Worm (Caenorhabditis elegans) whole organism, young adult: ENCODE results near the gene Y43F8B.25.
"Not testable (repeated sequence)": the region's sequence is repeated elsewhere in the genome, so short reads cannot be mapped to it uniquely, and the experiment has no call there.

Source experiments
- B0261.1 ChIP-seq: sonication (generic microtip); optimal IDR thresholded peaks from 2 replicates; lab custom pipeline; 2016; ENCODE audit warnings: mild to moderate bottlenecking, missing genetic modification characterization, moderate library complexity, missing compliant biosample characterization
- B0336.3 ChIP-seq: fragments of 200-800 bp; sonication (Bioruptor generic); IDR thresholded peaks from 2 replicates; pipeline ENCODE4 v1.3.6; 2022; ENCODE audit warnings: missing genetic modification characterization, missing compliant biosample characterization
- C17E4.6 ChIP-seq: fragments of 200-800 bp; sonication (Bioruptor generic); IDR thresholded peaks from 2 replicates; pipeline ENCODE4 v1.3.6; 2022; ENCODE audit warnings: missing genetic modification reagents, missing genetic modification characterization, missing compliant biosample characterization
- D2030.7 ChIP-seq: fragments of 200-800 bp; sonication (Bioruptor generic); IDR thresholded peaks from 2 replicates; pipeline ENCODE4 v1.3.6; 2022; ENCODE audit warnings: missing genetic modification reagents, missing genetic modification characterization, missing compliant biosample characterization
- F37B4.10 ChIP-seq: fragments of 200-800 bp; sonication (Bioruptor generic); IDR thresholded peaks from 2 replicates; pipeline ENCODE4 v1.3.6; 2022; ENCODE audit warnings: missing genetic modification characterization, missing compliant biosample characterization
- F55B11.4 ChIP-seq: sonication (generic microtip); optimal IDR thresholded peaks from 2 replicates; lab custom pipeline; 2016; ENCODE audit warnings: missing compliant biosample characterization, missing genetic modification characterization, borderline replicate concordance; ENCODE audit not compliant: insufficient read depth
- F57A8.1 ChIP-seq: fragments of 200-800 bp; sonication (Bioruptor generic); optimal IDR thresholded peaks from 2 replicates; lab custom pipeline; 2018; ENCODE audit warnings: mild to moderate bottlenecking, missing genetic modification characterization, moderate library complexity, missing compliant biosample characterization
- K11D2.4 ChIP-seq: fragments of 200-800 bp; sonication (Bioruptor generic); IDR thresholded peaks from 2 replicates; pipeline ENCODE4 v1.3.6; 2022; ENCODE audit warnings: missing genetic modification reagents, missing genetic modification characterization, missing compliant biosample characterization
- K12H6.12 ChIP-seq: fragments of 200-800 bp; sonication (Bioruptor generic); optimal IDR thresholded peaks from 2 replicates; lab custom pipeline; 2018; ENCODE audit warnings: mild to moderate bottlenecking, missing genetic modification characterization, missing compliant biosample characterization
- Y56A3A.18 ChIP-seq: fragments of 200-800 bp; sonication (Bioruptor generic); IDR thresholded peaks from 2 replicates; pipeline ENCODE4 v1.3.6; 2022; ENCODE audit warnings: missing genetic modification reagents, missing genetic modification characterization, missing compliant biosample characterization
- ccch-3 ChIP-seq: fragments of 200-800 bp; sonication (Bioruptor generic); optimal IDR thresholded peaks from 2 replicates; lab custom pipeline; 2018; ENCODE audit warnings: mild to moderate bottlenecking, missing genetic modification characterization, missing compliant biosample characterization
- cebp-1 ChIP-seq, 2 experiments: fragments of 200-800 bp in 1 of 2; sonication (Bioruptor generic) in 1 of 2; sonication (generic microtip) in 1 of 2; IDR thresholded peaks in 1 of 2; optimal IDR thresholded peaks in 1 of 2; 2 replicates each; pipeline versions ENCODE4 v1.3.6 to Lab custom; 2017 to 2022; ENCODE audit warnings: missing compliant biosample characterization in 2 of 2, missing genetic modification characterization in 2 of 2, mild to moderate bottlenecking in 1 of 2, missing genetic modification reagents in 1 of 2, moderate library complexity in 1 of 2
- ceh-79 ChIP-seq: sonication (generic microtip); optimal IDR thresholded peaks from 2 replicates; lab custom pipeline; 2017; ENCODE audit warnings: mild to moderate bottlenecking, missing genetic modification characterization, missing compliant biosample characterization
- dpff-1 ChIP-seq: sonication (generic microtip); optimal IDR thresholded peaks from 2 replicates; lab custom pipeline; 2017; ENCODE audit warnings: mild to moderate bottlenecking, missing genetic modification characterization, missing compliant biosample characterization
- egrh-3 ChIP-seq: fragments of 200-800 bp; sonication (Bioruptor generic); IDR thresholded peaks from 2 replicates; pipeline ENCODE4 v1.3.6; 2022; ENCODE audit warnings: missing genetic modification reagents, missing genetic modification characterization, missing compliant biosample characterization
- hlh-12 ChIP-seq: sonication (generic microtip); optimal IDR thresholded peaks from 2 replicates; lab custom pipeline; 2016; ENCODE audit warnings: missing genetic modification characterization, missing compliant biosample characterization
- let-607 ChIP-seq, 2 experiments: fragments of 200-800 bp in 1 of 2; sonication (Bioruptor generic) in 1 of 2; sonication (generic microtip) in 1 of 2; optimal IDR thresholded peaks; 2 replicates each; lab custom pipeline; 2016 to 2018; ENCODE audit warnings: mild to moderate bottlenecking in 2 of 2, missing compliant biosample characterization in 2 of 2, missing genetic modification characterization in 2 of 2, moderate library complexity in 2 of 2, missing genotype in 1 of 2
- lsl-1 ChIP-seq: fragments of 200-800 bp; sonication (Bioruptor generic); optimal IDR thresholded peaks from 2 replicates; lab custom pipeline; 2018; ENCODE audit warnings: mild to moderate bottlenecking, missing genetic modification characterization, moderate library complexity, missing compliant biosample characterization
- nhr-120 ChIP-seq: fragments of 200-800 bp; sonication (Bioruptor generic); IDR thresholded peaks from 2 replicates; pipeline ENCODE4 v1.3.6; 2022; ENCODE audit warnings: missing genetic modification characterization, missing compliant biosample characterization
- nhr-80 ChIP-seq: sonication (generic microtip); optimal IDR thresholded peaks from 2 replicates; lab custom pipeline; 2016; ENCODE audit warnings: missing genetic modification characterization, missing compliant biosample characterization
- nhr-90 ChIP-seq: sonication (generic microtip); optimal IDR thresholded peaks from 2 replicates; lab custom pipeline; 2016; ENCODE audit warnings: missing genotype, mild to moderate bottlenecking, missing genetic modification characterization, missing compliant biosample characterization
- rcor-1 ChIP-seq: fragments of 200-800 bp; sonication (Bioruptor generic); IDR thresholded peaks from 2 replicates; pipeline ENCODE4 v1.3.6; 2022; ENCODE audit warnings: missing genetic modification reagents, missing genetic modification characterization, missing compliant biosample characterization
- rec-8 ChIP-seq, 2 experiments: sonication (generic microtip); optimal IDR thresholded peaks; 2 replicates each; lab custom pipeline; 2016; ENCODE audit warnings: mild to moderate bottlenecking in 2 of 2, missing genetic modification characterization in 2 of 2, missing genetic modification reagents in 2 of 2, missing genotype in 2 of 2, missing biosample characterization in 1 of 2, missing compliant biosample characterization in 1 of 2, moderate library complexity in 1 of 2
- snpc-4 ChIP-seq, 5 experiments: fragments of 150-350 bp in 1 of 5; sonication (generic microtip) in 4 of 5; optimal IDR thresholded peaks; 2 replicates each; lab custom pipeline; 2014 to 2018; ENCODE audit warnings: missing genetic modification characterization in 5 of 5, missing biosample characterization in 3 of 5, antibody characterized with exemption in 2 of 5, mild to moderate bottlenecking in 2 of 5, missing compliant biosample characterization in 2 of 5, missing genotype in 2 of 5, moderate library complexity in 2 of 5, missing genetic modification reagents in 1 of 5
- somi-1 ChIP-seq: fragments of 200-800 bp; sonication (Bioruptor generic); optimal IDR thresholded peaks from 2 replicates; lab custom pipeline; 2018; ENCODE audit warnings: mild to moderate bottlenecking, missing genetic modification characterization, missing compliant biosample characterization
- sptf-2 ChIP-seq: fragments of 200-800 bp; sonication (Bioruptor generic); optimal IDR thresholded peaks from 2 replicates; lab custom pipeline; 2018; ENCODE audit warnings: mild to moderate bottlenecking, missing genetic modification characterization, missing compliant biosample characterization
- ztf-22 ChIP-seq: fragments of 200-800 bp; sonication (Bioruptor generic); optimal IDR thresholded peaks from 2 replicates; lab custom pipeline; 2018; ENCODE audit warnings: mild to moderate bottlenecking, missing genetic modification characterization, moderate library complexity, missing compliant biosample characterization
- ztf-6 ChIP-seq: fragments of 200-800 bp; sonication (Bioruptor generic); IDR thresholded peaks from 2 replicates; pipeline ENCODE4 v1.3.6; 2022; ENCODE audit warnings: missing genetic modification reagents, missing genetic modification characterization, missing compliant biosample characterization

Gene Y43F8B.25

ce11 chrV:19466775-19467174 lies 4.1 kb downstream of the Y43F8B.25 start:
- not testable (repeated sequence) for TF ChIP-seq snpc-4 (GFP tag; optimal IDR thresholded peaks at IDR 0.05; lab: Kevin White, UChicago)
- peak in 2 of 4 experiments; percentile 57 to 82 for TF ChIP-seq snpc-4 (tag; optimal IDR thresholded peaks at IDR 0.05; lab: Kevin White, UChicago)

ce11 chrV:19467574-19467973 lies 4.9 kb downstream of the Y43F8B.25 start, which contains the start of gene Y43F8B.23:
Gene Y43F8B.23, minus strand, starts transcription at chrV:19467648.
- no peak for TF ChIP-seq rcor-1
- no peak for TF ChIP-seq hlh-12 (tag; lab: Kevin White, UChicago)
- no peak for TF ChIP-seq somi-1
- no peak for TF ChIP-seq nhr-120
- no peak for TF ChIP-seq ccch-3 (GFP tag; lab: Kevin White, UChicago)
- TF ChIP-seq nhr-80 = peak; percentile 77
- TF ChIP-seq lsl-1 (GFP tag; lab: Kevin White, UChicago) = no peak
- no peak for TF ChIP-seq sptf-2
- TF ChIP-seq cebp-1 (GFP tag; IDR thresholded peaks at IDR 0.05; lab: Robert Waterston, UW) = peak; percentile 31; the same call in 1 of the 2 replicates
- TF ChIP-seq cebp-1 (tag; optimal IDR thresholded peaks at IDR 0.05; lab: Kevin White, UChicago) = peak; percentile 41
- TF ChIP-seq F55B11.4 (tag; lab: Kevin White, UChicago) = no peak

ce11 chrV:19468083-19468482 lies 5.4 kb downstream of the Y43F8B.25 start, which contains the start of gene Y43F8B.12:
Gene Y43F8B.12, plus strand, starts transcription at chrV:19468383.
- TF ChIP-seq K11D2.4 = no peak
- no peak for TF ChIP-seq let-607 (tag; optimal IDR thresholded peaks at IDR 0.05; lab: Kevin White, UChicago)
- no peak for TF ChIP-seq rec-8 (tag; optimal IDR thresholded peaks at IDR 0.05; lab: Kevin White, UChicago)
- TF ChIP-seq D2030.7 (GFP tag; lab: Robert Waterston, UW) = no peak
- no peak for TF ChIP-seq C17E4.6 (GFP tag; lab: Robert Waterston, UW)

ce11 chrV:19470385-19470784 lies 7.7 kb downstream of the Y43F8B.25 start, which contains the start of gene Y43F8B.11:
Gene Y43F8B.11, plus strand, starts transcription at chrV:19470685.
- TF ChIP-seq nhr-90 (tag; lab: Kevin White, UChicago) = no peak
- TF ChIP-seq ceh-79 (tag; lab: Kevin White, UChicago) = no peak
- no peak for TF ChIP-seq B0261.1
- no peak for TF ChIP-seq K12H6.12 (tag; lab: Kevin White, UChicago)
- TF ChIP-seq F37B4.10 (GFP tag; lab: Robert Waterston, UW) = no peak
- TF ChIP-seq Y56A3A.18 (GFP tag; lab: Robert Waterston, UW) = no peak
- TF ChIP-seq B0336.3 (GFP tag; lab: Robert Waterston, UW) = no peak
- no peak for TF ChIP-seq ztf-6 (GFP tag; lab: Robert Waterston, UW)
- no peak for TF ChIP-seq dpff-1 (tag; lab: Kevin White, UChicago)
- no peak for TF ChIP-seq ztf-22 (GFP tag; lab: Kevin White, UChicago)

ce11 chrV:19473842-19474514 lies 11.3 kb downstream of the Y43F8B.25 start, which contains the start of gene Y43F8B.10:
Gene Y43F8B.10, plus strand, starts transcription at chrV:19474464.
- no peak for TF ChIP-seq F57A8.1 (GFP tag; lab: Kevin White, UChicago)
- TF ChIP-seq egrh-3 (GFP tag; lab: Robert Waterston, UW) = peak; percentile 16; the same call in 1 of the 2 replicates
